Fruit fly (Drosophila melanogaster): ENCODE results near the gene Wnk.

Wnk gene

DNA sequence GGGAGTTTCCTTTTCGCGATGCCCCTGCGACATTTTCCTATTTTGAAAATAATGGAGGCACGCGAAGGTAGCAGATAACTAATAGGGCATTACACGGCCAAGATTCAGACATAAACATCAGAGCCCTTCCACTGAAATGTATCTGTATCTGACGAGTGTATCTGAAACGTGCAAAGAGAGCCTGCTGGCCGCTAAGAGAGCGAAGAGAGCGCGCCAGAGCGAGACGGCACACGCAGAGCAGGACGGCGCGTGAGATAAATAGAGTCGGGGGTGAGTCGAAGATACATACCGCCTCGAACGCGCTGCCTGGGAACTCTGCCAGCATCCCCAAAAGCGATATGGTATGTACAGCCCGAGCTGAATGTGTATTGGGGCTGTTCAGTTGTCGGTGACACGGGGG lies 30.0 kb upstream of the Wnk start (continued):
- TF ChIP-seq Mes4 (GFP tag; optimal IDR thresholded peaks at IDR 0.05) (no peak), CG3163 (GFP tag; optimal IDR thresholded peaks at IDR 0.05) (peak; percentile 99), CG17912 (GFP tag; optimal IDR thresholded peaks at IDR 0.05) (no peak), CG32767 (GFP tag; IDR thresholded peaks at IDR 0.05) (peak; percentile 91), br (optimal IDR thresholded peaks at IDR 0.05) (no peak), Atf3 (GFP tag; optimal IDR thresholded peaks at IDR 0.05) (no peak), CG10431 (GFP tag; optimal IDR thresholded peaks at IDR 0.05) (no peak), CG2889 (GFP tag; IDR thresholded peaks at IDR 0.05) (no peak), wek (GFP tag; optimal IDR thresholded peaks at IDR 0.05) (peak; percentile 9), sna (GFP tag; IDR thresholded peaks at IDR 0.05; ENCODE audit: partially characterized antibody) (peak; percentile 66; the same call in 1 of the 2 replicates), zen2 (GFP tag; IDR thresholded peaks at IDR 0.05; ENCODE audit: partially characterized antibody) (no peak; the same call in 2 of the 3 replicates), hth (optimal IDR thresholded peaks at IDR 0.05) (no peak), h (optimal IDR thresholded peaks at IDR 0.05) (no peak), CG10321 (GFP tag; IDR thresholded peaks at IDR 0.05) (peak; percentile 78), CG14050 (GFP tag; IDR thresholded peaks at IDR 0.05) (no peak), Hey (tag; optimal IDR thresholded peaks at IDR 0.05) (peak; percentile 5), unc-4 (GFP tag; IDR thresholded peaks at IDR 0.05; ENCODE audit: partially characterized antibody) (no peak), Stat92E (GFP tag; optimal IDR thresholded peaks at IDR 0.05) (peak in 1 of 3 experiments; percentile 40), grn (GFP tag; optimal IDR thresholded peaks at IDR 0.05) (no peak), Med (GFP tag) (peak; percentile 85), CG8089 (GFP tag; optimal IDR thresholded peaks at IDR 0.05) (no peak), YL-1 (GFP tag; optimal IDR thresholded peaks at IDR 0.05) (no peak), CG10366 (GFP tag; IDR thresholded peaks at IDR 0.05) (no peak), Adf1 (GFP tag; IDR thresholded peaks at IDR 0.05) (peak; percentile 80), CG1832 (GFP tag; optimal IDR thresholded peaks at IDR 0.05) (peak; percentile 97), dan (GFP tag; IDR thresholded peaks at IDR 0.05) (no peak), dmrt11E (tag; optimal IDR thresholded peaks at IDR 0.05) (no peak), CG3838 (GFP tag; optimal IDR thresholded peaks at IDR 0.05) (no peak), Deaf1 (tag; optimal IDR thresholded peaks at IDR 0.05) (peak; percentile 80), prd (optimal IDR thresholded peaks at IDR 0.05) (no peak), prd (GFP tag; IDR thresholded peaks at IDR 0.05) (no peak), CG34224 (GFP tag; IDR thresholded peaks at IDR 0.05; ENCODE audit: partially characterized antibody) (peak; percentile 55; the same call in 1 of the 3 replicates), yki (optimal IDR thresholded peaks at IDR 0.05) (peak; percentile 89), seq (GFP tag; IDR thresholded peaks at IDR 0.05) (peak; percentile 91), CG6689 (GFP tag; IDR thresholded peaks at IDR 0.05) (no peak), CG12219 (GFP tag; optimal IDR thresholded peaks at IDR 0.05) (no peak), CoRest (tag; optimal IDR thresholded peaks at IDR 0.05) (peak; percentile 11), CG16779 (GFP tag; IDR thresholded peaks at IDR 0.05) (no peak), ttk (GFP tag; IDR thresholded peaks at IDR 0.05) (peak; percentile 69; the same call in 1 of the 2 replicates), odd (GFP tag; optimal IDR thresholded peaks at IDR 0.05) (peak; percentile 1), ken (GFP tag; IDR thresholded peaks at IDR 0.05) (0 out of 3 replicates have a peak, but pooled peaks have one; percentile 3), Dref (GFP tag; IDR thresholded peaks at IDR 0.05) (no peak), Elba2 (GFP tag; optimal IDR thresholded peaks at IDR 0.05) (peak; percentile 39), Tbp (GFP tag; optimal IDR thresholded peaks at IDR 0.05) (no peak), CG10979 (tag; optimal IDR thresholded peaks at IDR 0.05) (no peak), jing (GFP tag; optimal IDR thresholded peaks at IDR 0.05) (no peak), Trl (optimal IDR thresholded peaks at IDR 0.05) (peak; percentile 68 to 96), Trl (GFP tag; optimal IDR thresholded peaks at IDR 0.05) (no peak), cg (GFP tag; optimal IDR thresholded peaks at IDR 0.05) (peak; percentile 78), CTCF (GFP tag; optimal IDR thresholded peaks at IDR 0.05) (peak; percentile 1), CG3847 (GFP tag; IDR thresholded peaks at IDR 0.05) (no peak), gcm (GFP tag; optimal IDR thresholded peaks at IDR 0.05) (peak; percentile 57), CG6791 (GFP tag; IDR thresholded peaks at IDR 0.05; ENCODE audit: partially characterized antibody) (no peak), CG6813 (GFP tag; optimal IDR thresholded peaks at IDR 0.05) (peak; percentile 5)
